Worm (Caenorhabditis elegans) whole organism, late embryonic: ENCODE data around the gene F23H11.7.

Experiments
- T23F11.4 ChIP-seq: fragments of 200-800 bp; sonication (Bioruptor generic); optimal IDR thresholded peaks from 2 replicates; lab custom pipeline; 2018; ENCODE audit warnings: mild to moderate bottlenecking, missing genetic modification characterization, missing compliant biosample characterization
- tbx-2 ChIP-seq: sonication (generic microtip); optimal IDR thresholded peaks from 2 replicates; lab custom pipeline; 2016; ENCODE audit warnings: missing genetic modification characterization, missing compliant biosample characterization

ce11 chrIII:961948-962347 is 42.7 kb upstream of the F23H11.7 start, which contains the start of gene fbxa-51:
- no peak for TF ChIP-seq T23F11.4 (GFP tag; lab: Kevin White, UChicago)
- TF ChIP-seq tbx-2 (tag; lab: Kevin White, UChicago) = no peak
